Worm (Caenorhabditis elegans): ENCODE results near the gene npp-20.

The npp-20 gene

ce11 chrIV:1497448-1497847 is 1.6 kb upstream of the npp-20 start, which contains the start of gene hxk-3:
Gene hxk-3, plus strand, starts transcription at chrIV:1497626.
- TF ChIP-seq cog-1 (tag; optimal IDR thresholded peaks at IDR 0.05) (no peak), ref-1 (GFP tag; conservative IDR thresholded peaks at IDR 0.05) (peak; percentile 22; the same call in 1 of the 2 replicates)

- TF ChIP-seq med-1 (GFP tag; optimal IDR thresholded peaks at IDR 0.05; ENCODE audit: insufficient read depth) (no peak), klf-2 (GFP tag; conservative IDR thresholded peaks at IDR 0.05) (no peak), T22C8.4 (GFP tag; IDR thresholded peaks at IDR 0.05) (no peak), ztf-29 (GFP tag; IDR thresholded peaks at IDR 0.05) (no peak), ztf-23 (GFP tag; IDR thresholded peaks at IDR 0.05) (no peak), tab-1 (GFP tag; IDR thresholded peaks at IDR 0.05) (no peak), ref-1 (GFP tag; conservative IDR thresholded peaks at IDR 0.05) (no peak), cog-1 (tag; optimal IDR thresholded peaks at IDR 0.05) (no peak), flt-1 (GFP tag; IDR thresholded peaks at IDR 0.05) (no peak)
Measured at ce11 chrIV:1496679-1497033, 834 bp upstream of the npp-20 start.

- no peak for TF ChIP-seq ztf-29 (GFP tag; IDR thresholded peaks at IDR 0.05)
- TF ChIP-seq tab-1 (GFP tag; IDR thresholded peaks at IDR 0.05): no peak
- no peak for TF ChIP-seq T22C8.4 (GFP tag; IDR thresholded peaks at IDR 0.05)
- TF ChIP-seq ref-1 (GFP tag; conservative IDR thresholded peaks at IDR 0.05): no peak
- no peak for TF ChIP-seq flt-1 (GFP tag; IDR thresholded peaks at IDR 0.05)
- TF ChIP-seq med-1 (GFP tag; optimal IDR thresholded peaks at IDR 0.05; ENCODE audit: insufficient read depth): no peak
- no peak for TF ChIP-seq cog-1 (tag; optimal IDR thresholded peaks at IDR 0.05)
- TF ChIP-seq klf-2 (GFP tag; conservative IDR thresholded peaks at IDR 0.05): no peak
- TF ChIP-seq ztf-23 (GFP tag; IDR thresholded peaks at IDR 0.05): no peak
Measured at ce11 chrIV:1484968-1485474, 10.8 kb downstream of the npp-20 start, which contains the start of gene Y77E11A.16. Gene Y77E11A.16, plus strand, starts transcription at chrIV:1485424.

ce11 chrIV:1478649-1479048 is 17.2 kb downstream of the npp-20 start:
- TF ChIP-seq klf-2 (GFP tag; conservative IDR thresholded peaks at IDR 0.05) (no peak), cog-1 (tag; optimal IDR thresholded peaks at IDR 0.05) (no peak), ref-1 (GFP tag; conservative IDR thresholded peaks at IDR 0.05) (no peak), ztf-23 (GFP tag; IDR thresholded peaks at IDR 0.05) (no peak), flt-1 (GFP tag; IDR thresholded peaks at IDR 0.05) (no peak)

ce11 chrIV:1475009-1475408 is 20.8 kb downstream of the npp-20 start, which contains the start of gene Y77E11A.12:
Gene Y77E11A.12, minus strand, starts transcription at chrIV:1475109.
- TF ChIP-seq ref-1 (GFP tag; conservative IDR thresholded peaks at IDR 0.05): no peak
- TF ChIP-seq ztf-23 (GFP tag; IDR thresholded peaks at IDR 0.05): no peak
- TF ChIP-seq klf-2 (GFP tag; conservative IDR thresholded peaks at IDR 0.05): no peak
- no peak for TF ChIP-seq tab-1 (GFP tag; IDR thresholded peaks at IDR 0.05)
- TF ChIP-seq ztf-29 (GFP tag; IDR thresholded peaks at IDR 0.05): no peak
- no peak for TF ChIP-seq cog-1 (tag; optimal IDR thresholded peaks at IDR 0.05)
- no peak for TF ChIP-seq flt-1 (GFP tag; IDR thresholded peaks at IDR 0.05)
- TF ChIP-seq T22C8.4 (GFP tag; IDR thresholded peaks at IDR 0.05): no peak
- TF ChIP-seq med-1 (GFP tag; optimal IDR thresholded peaks at IDR 0.05; ENCODE audit: insufficient read depth): no peak

ce11 chrIV:1472145-1472544 is 23.7 kb downstream of the npp-20 start:
- TF ChIP-seq ztf-29 (GFP tag; IDR thresholded peaks at IDR 0.05) (no peak), tab-1 (GFP tag; IDR thresholded peaks at IDR 0.05) (no peak), flt-1 (GFP tag; IDR thresholded peaks at IDR 0.05) (no peak), klf-2 (GFP tag; conservative IDR thresholded peaks at IDR 0.05) (no peak), ref-1 (GFP tag; conservative IDR thresholded peaks at IDR 0.05) (no peak), T22C8.4 (GFP tag; IDR thresholded peaks at IDR 0.05) (no peak), med-1 (GFP tag; optimal IDR thresholded peaks at IDR 0.05; ENCODE audit: insufficient read depth) (no peak), ztf-23 (GFP tag; IDR thresholded peaks at IDR 0.05) (no peak), cog-1 (tag; optimal IDR thresholded peaks at IDR 0.05) (no peak)

- TF ChIP-seq med-1 (GFP tag; optimal IDR thresholded peaks at IDR 0.05; ENCODE audit: insufficient read depth): no peak
Measured at ce11 chrIV:1470364-1470763, 25.5 kb downstream of the npp-20 start.

- TF ChIP-seq cog-1 (tag; optimal IDR thresholded peaks at IDR 0.05) (no peak), tab-1 (GFP tag; IDR thresholded peaks at IDR 0.05) (no peak), flt-1 (GFP tag; IDR thresholded peaks at IDR 0.05) (no peak), ref-1 (GFP tag; conservative IDR thresholded peaks at IDR 0.05) (no peak), med-1 (GFP tag; optimal IDR thresholded peaks at IDR 0.05; ENCODE audit: insufficient read depth) (no peak), T22C8.4 (GFP tag; IDR thresholded peaks at IDR 0.05) (no peak), klf-2 (GFP tag; conservative IDR thresholded peaks at IDR 0.05) (no peak), ztf-23 (GFP tag; IDR thresholded peaks at IDR 0.05) (no peak), ztf-29 (GFP tag; IDR thresholded peaks at IDR 0.05) (no peak)
Measured at ce11 chrIV:1469093-1469492, 26.7 kb downstream of the npp-20 start.

ce11 chrIV:1465462-1465861 is 30.4 kb downstream of the npp-20 start:
- TF ChIP-seq ztf-29 (GFP tag; IDR thresholded peaks at IDR 0.05) (no peak), T22C8.4 (GFP tag; IDR thresholded peaks at IDR 0.05) (no peak), flt-1 (GFP tag; IDR thresholded peaks at IDR 0.05) (no peak), klf-2 (GFP tag; conservative IDR thresholded peaks at IDR 0.05) (no peak), ref-1 (GFP tag; conservative IDR thresholded peaks at IDR 0.05) (no peak), cog-1 (tag; optimal IDR thresholded peaks at IDR 0.05) (no peak), tab-1 (GFP tag; IDR thresholded peaks at IDR 0.05) (no peak), ztf-23 (GFP tag; IDR thresholded peaks at IDR 0.05) (no peak), med-1 (GFP tag; optimal IDR thresholded peaks at IDR 0.05; ENCODE audit: insufficient read depth) (no peak)

ce11 chrIV:1461463-1461862 is 34.4 kb downstream of the npp-20 start:
- TF ChIP-seq ref-1 (GFP tag; conservative IDR thresholded peaks at IDR 0.05): no peak
- no peak for TF ChIP-seq ztf-29 (GFP tag; IDR thresholded peaks at IDR 0.05)
- TF ChIP-seq cog-1 (tag; optimal IDR thresholded peaks at IDR 0.05): no peak
- no peak for TF ChIP-seq med-1 (GFP tag; optimal IDR thresholded peaks at IDR 0.05; ENCODE audit: insufficient read depth)
- TF ChIP-seq flt-1 (GFP tag; IDR thresholded peaks at IDR 0.05): no peak
- TF ChIP-seq ztf-23 (GFP tag; IDR thresholded peaks at IDR 0.05): no peak
- no peak for TF ChIP-seq klf-2 (GFP tag; conservative IDR thresholded peaks at IDR 0.05)

All from whole organism, midembryonic.